Fruit fly (Drosophila melanogaster): ENCODE measurements around the gene jar.

Gene jar

DNA sequence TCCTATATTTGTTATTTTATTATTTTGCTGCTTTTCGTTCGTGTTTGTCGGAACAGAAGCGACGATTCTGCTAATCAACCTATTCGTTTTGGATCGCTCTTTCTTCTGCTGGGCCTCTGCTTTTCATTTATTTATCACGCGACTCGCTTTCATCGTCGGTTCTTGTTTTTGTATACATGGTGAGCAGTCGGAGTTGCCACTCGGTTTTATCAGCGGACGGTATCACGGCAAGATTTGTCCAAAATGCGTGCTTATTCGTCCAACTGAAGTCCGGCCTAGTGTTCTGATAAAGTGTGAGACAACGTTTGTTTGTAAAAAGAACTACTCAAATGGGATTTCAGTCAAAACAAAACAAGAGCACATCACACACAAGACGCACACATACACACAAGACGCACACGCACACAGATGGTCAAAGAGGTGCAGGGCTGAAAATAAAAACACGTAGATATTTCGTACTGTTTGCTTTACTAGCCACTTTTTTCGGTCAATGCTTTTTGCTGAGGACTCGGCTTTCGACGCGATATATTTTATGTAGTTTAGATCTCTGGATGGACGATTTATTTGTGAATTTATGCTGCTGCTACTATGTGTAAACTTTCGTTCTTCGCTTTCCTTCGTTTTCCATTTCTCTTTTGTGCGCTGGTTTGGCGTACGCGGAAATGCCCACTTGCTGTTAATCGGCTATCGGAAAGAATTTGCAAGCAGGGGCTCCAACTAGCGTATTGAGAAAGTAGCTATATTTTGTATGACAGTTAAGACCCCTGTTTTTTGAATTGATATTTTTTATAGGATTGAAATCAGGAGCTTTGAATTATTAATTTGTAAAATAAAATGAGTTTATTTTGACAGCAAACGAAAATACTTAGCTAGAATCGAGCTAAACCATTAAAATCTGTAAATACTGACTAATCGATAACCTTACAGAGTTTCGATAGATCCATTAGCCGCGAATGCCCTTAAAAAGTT is 49.4 kb downstream of the jar start, which contains the start of gene twin (continued):
- TF ChIP-seq CG10669 (GFP tag; optimal IDR thresholded peaks at IDR 0.05) (no peak), svp (GFP tag) (no peak), CG31627 (GFP tag; optimal IDR thresholded peaks at IDR 0.05) (peak; percentile 53), achi (GFP tag; optimal IDR thresholded peaks at IDR 0.05) (peak; percentile 58), CG7368 (GFP tag; optimal IDR thresholded peaks at IDR 0.05) (no peak), dac (GFP tag; optimal IDR thresholded peaks at IDR 0.05) (no peak), Blimp-1 (GFP tag; optimal IDR thresholded peaks at IDR 0.05) (no peak), CG15336 (GFP tag; IDR thresholded peaks at IDR 0.05) (no peak), CG11902 (GFP tag; optimal IDR thresholded peaks at IDR 0.05) (no peak), CG9139 (GFP tag; optimal IDR thresholded peaks at IDR 0.05) (no peak), CG8119 (GFP tag; IDR thresholded peaks at IDR 0.05) (no peak; the same call in 2 of the 3 replicates), Smox (GFP tag; optimal IDR thresholded peaks at IDR 0.05) (no peak), Gug (GFP tag; IDR thresholded peaks at IDR 0.05) (0 out of 2 replicates have a peak, but pooled peaks have one; percentile 29), acj6 (GFP tag; optimal IDR thresholded peaks at IDR 0.05) (peak; percentile 47), CG11762 (GFP tag; optimal IDR thresholded peaks at IDR 0.05; ENCODE audit: insufficient read depth) (no peak), Hr39 (GFP tag; optimal IDR thresholded peaks at IDR 0.05) (peak; percentile 58), CG4318 (GFP tag; optimal IDR thresholded peaks at IDR 0.05) (no peak), CG6792 (GFP tag; optimal IDR thresholded peaks at IDR 0.05) (peak; percentile 15), Ets96B (tag; optimal IDR thresholded peaks at IDR 0.05) (no peak), fd59A (GFP tag; optimal IDR thresholded peaks at IDR 0.05) (no peak), lz (GFP tag; optimal IDR thresholded peaks at IDR 0.05) (peak; percentile 60), Sox15 (GFP tag; optimal IDR thresholded peaks at IDR 0.05) (no peak)

dm6 chr3R:24220845-24221244 is 50.2 kb downstream of the jar start, which contains the start of gene cav:
cav (plus strand) TSS chr3R:24221103.
- TF ChIP-seq Sox15 (GFP tag; optimal IDR thresholded peaks at IDR 0.05) (no peak), Hr39 (GFP tag; optimal IDR thresholded peaks at IDR 0.05) (no peak), CG11762 (GFP tag; optimal IDR thresholded peaks at IDR 0.05; ENCODE audit: insufficient read depth) (no peak), vri (GFP tag; optimal IDR thresholded peaks at IDR 0.05) (no peak), CG16779 (tag; optimal IDR thresholded peaks at IDR 0.05) (no peak), CG7368 (GFP tag; optimal IDR thresholded peaks at IDR 0.05) (no peak), dac (GFP tag; optimal IDR thresholded peaks at IDR 0.05) (no peak), svp (GFP tag) (no peak), CG6854 (GFP tag; optimal IDR thresholded peaks at IDR 0.05) (no peak), Ets96B (tag; optimal IDR thresholded peaks at IDR 0.05) (no peak), ss (GFP tag; optimal IDR thresholded peaks at IDR 0.05) (no peak), Gug (GFP tag; IDR thresholded peaks at IDR 0.05) (no peak), pdm3 (GFP tag; optimal IDR thresholded peaks at IDR 0.05) (no peak), CG1621 (tag; optimal IDR thresholded peaks at IDR 0.05) (no peak), cyc (GFP tag; optimal IDR thresholded peaks at IDR 0.05) (no peak), lz (GFP tag; optimal IDR thresholded peaks at IDR 0.05) (no peak), Ets21C (GFP tag; optimal IDR thresholded peaks at IDR 0.05) (no peak), achi (GFP tag; optimal IDR thresholded peaks at IDR 0.05) (no peak), OdsH (GFP tag; optimal IDR thresholded peaks at IDR 0.05) (no peak), acj6 (GFP tag; optimal IDR thresholded peaks at IDR 0.05) (no peak)

DNA sequence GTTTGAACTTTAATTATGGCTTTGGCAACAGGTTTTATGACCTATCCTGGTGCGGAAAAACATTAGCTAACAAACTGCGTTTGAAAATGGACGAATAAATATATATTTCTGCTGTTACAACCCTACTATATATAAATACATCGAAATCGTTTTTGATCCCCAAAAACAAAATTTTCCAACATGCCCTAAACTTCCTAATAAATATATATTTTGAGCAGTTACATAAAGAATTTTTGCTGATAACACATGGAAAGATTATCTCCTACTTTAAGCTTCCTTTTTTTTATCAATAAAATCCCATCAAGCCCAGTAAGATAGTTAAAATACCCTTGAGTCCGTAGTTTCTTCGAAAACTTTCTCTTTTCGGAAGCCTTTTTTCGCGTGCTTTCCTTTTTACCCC is 51.9 kb downstream of the jar start:
- TF ChIP-seq Hr4 (GFP tag; optimal IDR thresholded peaks at IDR 0.05) (peak; percentile 77), Eip78C (GFP tag) (peak; percentile 80), Gug (GFP tag; IDR thresholded peaks at IDR 0.05) (no peak), CG32006 (GFP tag; optimal IDR thresholded peaks at IDR 0.05) (peak; percentile 84), pdm3 (GFP tag; optimal IDR thresholded peaks at IDR 0.05) (peak; percentile 32), salr (GFP tag; optimal IDR thresholded peaks at IDR 0.05) (peak in 1 of 2 experiments; percentile 1), fd85E (GFP tag; optimal IDR thresholded peaks at IDR 0.05) (no peak), OdsH (GFP tag; optimal IDR thresholded peaks at IDR 0.05) (peak; percentile 9), dac (GFP tag; optimal IDR thresholded peaks at IDR 0.05) (peak; percentile 44), CG8119 (GFP tag; IDR thresholded peaks at IDR 0.05) (no peak; the same call in 2 of the 3 replicates), Eip75B (GFP tag; optimal IDR thresholded peaks at IDR 0.05) (no peak), CG16779 (tag; optimal IDR thresholded peaks at IDR 0.05) (no peak), Blimp-1 (GFP tag; optimal IDR thresholded peaks at IDR 0.05) (peak; percentile 75)
